Fruit fly (Drosophila melanogaster): ENCODE data around the gene Ssl1.

The Ssl1 gene

DNA sequence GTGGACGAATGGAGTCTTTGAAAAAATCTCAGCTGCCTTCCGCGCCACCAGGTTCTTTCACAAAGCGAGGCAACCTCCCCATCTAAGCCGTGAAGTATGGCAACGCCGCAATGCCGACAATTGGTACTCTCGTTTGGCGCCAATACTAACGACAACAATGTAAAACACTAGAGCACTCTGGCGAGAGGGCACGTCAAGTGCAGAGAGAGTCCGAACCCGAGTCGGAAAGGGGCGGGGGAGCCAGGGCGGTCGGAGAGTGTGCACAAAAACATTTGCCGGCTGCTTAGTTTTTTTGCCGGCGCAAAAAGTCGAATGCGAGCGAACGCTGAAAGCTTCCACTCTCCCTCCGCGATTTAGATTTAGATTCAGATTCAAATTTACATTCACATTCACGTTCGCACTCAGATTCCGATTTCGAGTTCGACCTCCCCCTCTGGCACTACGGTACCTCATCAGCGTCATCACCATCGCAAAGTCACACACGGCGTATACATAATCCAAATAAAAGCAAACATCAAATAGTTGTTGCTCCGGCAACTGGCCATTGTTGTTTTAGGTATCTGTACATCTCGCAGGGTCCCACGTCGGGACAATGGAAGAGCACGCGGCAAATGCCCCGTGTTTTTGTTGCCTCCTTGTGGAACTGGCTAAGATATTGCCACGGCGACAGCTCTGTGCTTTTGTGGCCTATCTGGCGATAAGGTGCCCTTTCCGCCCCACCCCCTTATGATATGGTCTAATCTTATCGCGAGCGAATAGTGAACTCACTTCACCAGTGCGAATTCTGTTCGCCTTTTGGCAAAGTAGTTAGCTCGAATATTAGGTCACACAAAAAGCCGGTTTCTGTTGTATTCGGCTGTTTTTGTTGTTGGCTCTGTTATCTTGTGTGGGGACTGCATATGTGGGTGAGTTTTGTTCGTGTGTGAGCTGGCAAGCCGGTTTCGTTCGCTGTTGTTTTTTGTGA is 41.0 kb upstream of the Ssl1 start:
- peak; percentile 39 for TF ChIP-seq Dif (GFP tag; optimal IDR thresholded peaks at IDR 0.05; ENCODE audit: partially characterized antibody)
- no peak for TF ChIP-seq CG32264 (GFP tag; optimal IDR thresholded peaks at IDR 0.05)
- TF ChIP-seq Hr78 (GFP tag; optimal IDR thresholded peaks at IDR 0.05), result no peak
- TF ChIP-seq dl (GFP tag; optimal IDR thresholded peaks at IDR 0.05; ENCODE audit: insufficient read depth in 1 of 2, partially characterized antibody in 2 of 2), result peak in 1 of 2 experiments; percentile 60
- peak; percentile 23 for TF ChIP-seq psq (GFP tag; optimal IDR thresholded peaks at IDR 0.05)
- no peak for TF ChIP-seq Jra (GFP tag; optimal IDR thresholded peaks at IDR 0.05)
- no peak for TF ChIP-seq rgr (GFP tag; optimal IDR thresholded peaks at IDR 0.05)
- TF ChIP-seq sv (GFP tag; optimal IDR thresholded peaks at IDR 0.05), result no peak
- peak; percentile 16 for TF ChIP-seq OdsH (GFP tag; optimal IDR thresholded peaks at IDR 0.05)
- TF ChIP-seq h (GFP tag; optimal IDR thresholded peaks at IDR 0.05), result peak; percentile 14
- TF ChIP-seq jim (GFP tag; optimal IDR thresholded peaks at IDR 0.05), result peak; percentile 91
- TF ChIP-seq br (GFP tag; optimal IDR thresholded peaks at IDR 0.05), result no peak
- no peak for TF ChIP-seq Dfd (GFP tag; optimal IDR thresholded peaks at IDR 0.05)
- TF ChIP-seq CrebA (GFP tag; optimal IDR thresholded peaks at IDR 0.05; ENCODE audit: borderline replicate concordance), result peak; percentile 79
- no peak for TF ChIP-seq foxo (GFP tag; optimal IDR thresholded peaks at IDR 0.05)
- TF ChIP-seq Rel (GFP tag; optimal IDR thresholded peaks at IDR 0.05), result no peak
- peak; percentile 30 for TF ChIP-seq Rel (tag; optimal IDR thresholded peaks at IDR 0.05)
- TF ChIP-seq fru (GFP tag; optimal IDR thresholded peaks at IDR 0.05), result no peak
- TF ChIP-seq GATAd (GFP tag; optimal IDR thresholded peaks at IDR 0.05), result no peak
- TF ChIP-seq Mio (GFP tag; optimal IDR thresholded peaks at IDR 0.05), result no peak

DNA sequence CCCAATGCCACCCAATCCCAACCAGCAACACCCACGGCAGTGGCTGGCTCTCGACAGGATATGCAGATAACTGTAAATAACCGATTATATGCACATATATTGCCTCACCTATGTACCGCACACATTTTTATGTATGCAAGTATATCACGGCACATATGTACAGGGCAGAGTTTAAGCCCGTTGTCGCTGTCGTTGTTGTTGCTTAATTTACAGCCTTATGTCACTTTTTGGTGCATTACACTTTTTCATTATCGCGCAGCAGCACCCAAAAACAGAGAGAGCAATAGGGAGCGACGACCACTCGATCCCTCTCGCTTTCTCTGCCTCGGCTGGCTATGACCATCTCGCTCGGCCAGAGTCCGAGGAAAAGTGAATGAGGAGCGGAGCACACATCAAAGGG is 39.6 kb upstream of the Ssl1 start:
- TF ChIP-seq ey (GFP tag; optimal IDR thresholded peaks at IDR 0.05) (no peak), Dif (GFP tag; optimal IDR thresholded peaks at IDR 0.05; ENCODE audit: partially characterized antibody) (peak; percentile 5), psq (GFP tag; optimal IDR thresholded peaks at IDR 0.05) (no peak), foxo (GFP tag; optimal IDR thresholded peaks at IDR 0.05) (no peak)

DNA sequence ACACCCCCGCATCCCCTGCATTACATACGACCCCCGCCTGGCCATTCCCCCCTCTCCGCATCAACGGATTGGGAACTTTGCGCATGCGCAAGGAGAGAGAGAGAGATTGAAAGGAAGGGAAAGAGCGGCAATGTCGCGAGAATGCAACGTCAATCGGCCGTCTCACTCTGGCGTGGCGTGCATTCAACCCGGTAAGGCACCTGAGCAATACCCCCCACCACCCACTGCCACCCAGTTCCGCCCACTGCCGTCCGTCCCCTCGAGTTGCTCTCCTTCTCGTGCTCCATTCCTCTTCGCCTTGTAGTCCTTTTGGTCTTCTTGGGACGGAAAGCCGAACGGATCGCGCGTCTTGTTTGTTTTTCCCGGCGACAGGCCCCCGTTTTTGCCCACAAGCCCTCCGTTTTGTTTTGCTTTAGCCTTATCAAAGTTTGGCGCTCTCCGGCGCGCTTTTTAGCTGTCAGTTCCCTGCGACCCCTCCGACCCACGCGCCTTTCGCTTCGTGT is 39.1 kb upstream of the Ssl1 start:
- TF ChIP-seq Jra (GFP tag; optimal IDR thresholded peaks at IDR 0.05), result no peak
- no peak for TF ChIP-seq ey (GFP tag; optimal IDR thresholded peaks at IDR 0.05)
- no peak for TF ChIP-seq CG9705 (GFP tag; optimal IDR thresholded peaks at IDR 0.05)
- no peak for TF ChIP-seq N (GFP tag; optimal IDR thresholded peaks at IDR 0.05)
- no peak for TF ChIP-seq OdsH (GFP tag; optimal IDR thresholded peaks at IDR 0.05)
- no peak for TF ChIP-seq usp (GFP tag; optimal IDR thresholded peaks at IDR 0.05)
- TF ChIP-seq rgr (GFP tag; optimal IDR thresholded peaks at IDR 0.05), result no peak
- no peak for TF ChIP-seq lola (GFP tag; optimal IDR thresholded peaks at IDR 0.05)
- TF ChIP-seq Hnf4 (GFP tag; optimal IDR thresholded peaks at IDR 0.05), result no peak
- no peak for TF ChIP-seq Mio (GFP tag; optimal IDR thresholded peaks at IDR 0.05)
- no peak for TF ChIP-seq Hr78 (GFP tag; optimal IDR thresholded peaks at IDR 0.05)
- TF ChIP-seq sage (GFP tag; optimal IDR thresholded peaks at IDR 0.05), result no peak
- TF ChIP-seq Myc (optimal IDR thresholded peaks at IDR 0.05), result no peak
- no peak for TF ChIP-seq Rel (GFP tag; optimal IDR thresholded peaks at IDR 0.05)
- TF ChIP-seq Rel (tag; optimal IDR thresholded peaks at IDR 0.05), result peak; percentile 47
- TF ChIP-seq Hr83 (GFP tag; optimal IDR thresholded peaks at IDR 0.05; ENCODE audit: poor library complexity, severe bottlenecking), result no peak
- TF ChIP-seq fru (GFP tag; optimal IDR thresholded peaks at IDR 0.05), result peak; percentile 26
- peak; percentile 80 for TF ChIP-seq Dif (GFP tag; optimal IDR thresholded peaks at IDR 0.05; ENCODE audit: partially characterized antibody)
- no peak for TF ChIP-seq sv (GFP tag; optimal IDR thresholded peaks at IDR 0.05)
- peak; percentile 62 to 72 for TF ChIP-seq dl (GFP tag; optimal IDR thresholded peaks at IDR 0.05; ENCODE audit: insufficient read depth in 1 of 2, partially characterized antibody in 2 of 2)
- peak; percentile 68 for TF ChIP-seq Sp1 (GFP tag; optimal IDR thresholded peaks at IDR 0.05)
- TF ChIP-seq brk (GFP tag; optimal IDR thresholded peaks at IDR 0.05), result no peak
- no peak for TF ChIP-seq CG32264 (GFP tag; optimal IDR thresholded peaks at IDR 0.05)
- TF ChIP-seq h (GFP tag; optimal IDR thresholded peaks at IDR 0.05), result peak; percentile 67
- peak; percentile 80 for TF ChIP-seq psq (GFP tag; optimal IDR thresholded peaks at IDR 0.05)
- TF ChIP-seq Vsx2 (GFP tag; optimal IDR thresholded peaks at IDR 0.05; ENCODE audit: partially characterized antibody), result peak; percentile 90
- TF ChIP-seq dmrt93B (GFP tag; optimal IDR thresholded peaks at IDR 0.05), result no peak
- no peak for TF ChIP-seq foxo (GFP tag; optimal IDR thresholded peaks at IDR 0.05)
- TF ChIP-seq HLH106 (tag; optimal IDR thresholded peaks at IDR 0.05), result peak; percentile 14
- TF ChIP-seq br (GFP tag; optimal IDR thresholded peaks at IDR 0.05), result peak; percentile 30
- no peak for TF ChIP-seq Dfd (GFP tag; optimal IDR thresholded peaks at IDR 0.05)
- no peak for TF ChIP-seq Abd-B (GFP tag; optimal IDR thresholded peaks at IDR 0.05)
- peak; percentile 96 for TF ChIP-seq jim (GFP tag; optimal IDR thresholded peaks at IDR 0.05)
- TF ChIP-seq pan (optimal IDR thresholded peaks at IDR 0.05), result no peak
- TF ChIP-seq GATAd (GFP tag; optimal IDR thresholded peaks at IDR 0.05), result no peak
- no peak for TF ChIP-seq dsf (GFP tag; optimal IDR thresholded peaks at IDR 0.05; ENCODE audit: borderline replicate concordance)
- no peak for TF ChIP-seq woc (GFP tag; optimal IDR thresholded peaks at IDR 0.05)
- TF ChIP-seq tai (GFP tag; optimal IDR thresholded peaks at IDR 0.05), result no peak
- TF ChIP-seq CrebA (GFP tag; optimal IDR thresholded peaks at IDR 0.05; ENCODE audit: borderline replicate concordance), result peak; percentile 36
